Fruit fly (Drosophila melanogaster) Kc167 (cell line): ENCODE data around the gene CG14410.

ENCODE experiments used
- Myc ChIP-seq: fragments of >200 bp; optimal IDR thresholded peaks from 2 replicates; lab custom pipeline; 2017; ENCODE audit warnings: missing external identifiers
- Sin3A ChIP-seq: fragments of >200 bp; optimal IDR thresholded peaks from 2 replicates; lab custom pipeline; 2018; ENCODE audit warnings: missing external identifiers
- h ChIP-seq: fragments of >200 bp; optimal IDR thresholded peaks from 3 replicates; lab custom pipeline; 2018; ENCODE audit warnings: missing external identifiers
- insv ChIP-seq: fragments of >200 bp; optimal IDR thresholded peaks from 3 replicates; lab custom pipeline; 2018; ENCODE audit warnings: missing external identifiers
- psq ChIP-seq: fragments of >200 bp; optimal IDR thresholded peaks from 2 replicates; lab custom pipeline; 2017; ENCODE audit warnings: missing external identifiers

DNA sequence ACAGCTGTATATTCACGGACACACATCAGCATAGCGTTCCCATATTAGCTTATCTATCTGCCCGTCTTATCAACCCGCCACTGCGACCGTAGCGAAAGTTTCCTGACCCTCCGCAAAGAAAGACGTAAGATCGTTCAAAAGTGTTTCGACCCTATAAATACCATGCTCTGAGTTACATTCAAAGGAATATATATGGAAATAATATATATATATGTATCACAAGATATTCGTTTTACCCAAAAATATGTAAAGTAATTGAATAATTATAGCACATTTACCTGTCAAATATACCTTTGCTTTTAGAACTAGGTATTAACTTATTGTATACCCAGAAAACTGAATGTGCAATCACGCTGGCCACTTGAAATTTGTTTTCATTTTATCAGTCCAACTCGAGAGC lies 26.1 kb upstream of the CG14410 start:
- no peak for TF ChIP-seq psq (lab: Kevin White, UChicago)
- TF ChIP-seq Sin3A (lab: Kevin White, UChicago): no peak
- TF ChIP-seq Myc (lab: Kevin White, UChicago): no peak
- TF ChIP-seq h (lab: Kevin White, UChicago): no peak
- no peak for TF ChIP-seq insv (lab: Kevin White, UChicago)
